Worm (Caenorhabditis elegans) whole organism, L1 larva: ENCODE results near the gene F41H10.2.

ENCODE experiments used
- C04F5.9 ChIP-seq: sonication (generic microtip); optimal IDR thresholded peaks from 2 replicates; lab custom pipeline; 2016; ENCODE audit warnings: missing genetic modification characterization, missing compliant biosample characterization
- C16A3.4 ChIP-seq: fragments of 150-350 bp; optimal IDR thresholded peaks from 2 replicates; lab custom pipeline; 2014; ENCODE audit warnings: missing biosample characterization, missing genetic modification characterization
- F16B12.6 ChIP-seq: fragments of 150-350 bp; optimal IDR thresholded peaks from 2 replicates; lab custom pipeline; 2014; ENCODE audit warnings: missing biosample characterization, missing genetic modification characterization
- aha-1 ChIP-seq: fragments of 150-350 bp; optimal IDR thresholded peaks from 2 replicates; lab custom pipeline; 2014; ENCODE audit warnings: missing biosample characterization, missing genetic modification characterization
- aly-2 ChIP-seq: fragments of 150-350 bp; optimal IDR thresholded peaks from 2 replicates; lab custom pipeline; 2014; ENCODE audit warnings: missing biosample characterization, missing genetic modification characterization
- ama-1 ChIP-seq: fragments of 150-350 bp; optimal IDR thresholded peaks from 2 replicates; lab custom pipeline; 2014
- blmp-1 ChIP-seq: fragments of 150-350 bp; optimal IDR thresholded peaks from 2 replicates; lab custom pipeline; 2014; ENCODE audit warnings: missing biosample characterization, missing genetic modification characterization
- ces-1 ChIP-seq: fragments of 150-350 bp; optimal IDR thresholded peaks from 2 replicates; lab custom pipeline; 2014; ENCODE audit warnings: missing biosample characterization, missing genetic modification reagents, missing genetic modification characterization
- efl-1 ChIP-seq, 4 experiments: fragments of 150-350 bp; optimal IDR thresholded peaks in 3 of 4; peaks in 1 of 4; 1 replicate in 1 of 4; 2 replicates in 3 of 4; lab custom pipeline; 2014; ENCODE audit warnings: missing biosample characterization in 2 of 4, missing genetic modification characterization in 2 of 4, missing genetic modification reagents in 2 of 4
- efl-3 ChIP-seq: fragments of 200-800 bp; sonication (Bioruptor generic); optimal IDR thresholded peaks from 2 replicates; lab custom pipeline; 2018; ENCODE audit warnings: mild to moderate bottlenecking, missing genetic modification characterization, missing compliant biosample characterization
- egl-13 ChIP-seq: sonication (generic microtip); optimal IDR thresholded peaks from 2 replicates; lab custom pipeline; 2016; ENCODE audit warnings: missing genotype, missing genetic modification reagents, missing genetic modification characterization, missing compliant biosample characterization
- egl-27 ChIP-seq, 2 experiments: fragments of 150-350 bp in 1 of 2; sonication (generic microtip); optimal IDR thresholded peaks; 3 replicates each; lab custom pipeline; 2017 to 2018; ENCODE audit warnings: missing biosample characterization in 2 of 2, missing genetic modification characterization in 2 of 2, missing genetic modification reagents in 2 of 2
- elt-3 ChIP-seq, 6 experiments: fragments of 150-350 bp in 1 of 6; sonication (generic microtip); optimal IDR thresholded peaks; 2 replicates each; lab custom pipeline; 2017 to 2018; ENCODE audit warnings: missing biosample characterization in 6 of 6, missing genetic modification characterization in 6 of 6, inconsistent platforms in 1 of 6
- fkh-10 ChIP-seq: sonication (generic microtip); optimal IDR thresholded peaks from 2 replicates; lab custom pipeline; 2017; ENCODE audit warnings: missing biosample characterization, missing genetic modification reagents, missing genetic modification characterization
- fkh-4 ChIP-seq: sonication (generic microtip); optimal IDR thresholded peaks from 2 replicates; lab custom pipeline; 2016; ENCODE audit warnings: missing compliant biosample characterization, missing genetic modification characterization, borderline replicate concordance
- fkh-8 ChIP-seq: sonication (generic microtip); optimal IDR thresholded peaks from 2 replicates; lab custom pipeline; 2016; ENCODE audit warnings: mild to moderate bottlenecking, missing genetic modification characterization, missing compliant biosample characterization
- fos-1 ChIP-seq: fragments of 150-350 bp; optimal IDR thresholded peaks from 2 replicates; lab custom pipeline; 2014; ENCODE audit warnings: missing biosample characterization, missing genetic modification characterization
- grh-1 ChIP-seq: fragments of 200-800 bp; sonication (Bioruptor generic); IDR thresholded peaks from 2 replicates; pipeline ENCODE4 v1.3.6; 2022; ENCODE audit warnings: missing genetic modification reagents, missing genetic modification characterization, missing compliant biosample characterization
- hlh-4 ChIP-seq: sonication (generic microtip); optimal IDR thresholded peaks from 2 replicates; lab custom pipeline; 2016; ENCODE audit warnings: mild to moderate bottlenecking, missing genetic modification characterization, missing compliant biosample characterization
- irx-1 ChIP-seq: sonication (generic microtip); optimal IDR thresholded peaks from 2 replicates; lab custom pipeline; 2016; ENCODE audit warnings: missing genetic modification characterization, missing compliant biosample characterization
- isw-1 ChIP-seq: fragments of 200-800 bp; sonication (Bioruptor generic); IDR thresholded peaks from 2 replicates; pipeline ENCODE4 v1.3.6; 2022; ENCODE audit warnings: missing genetic modification characterization, missing compliant biosample characterization
- lin-39 ChIP-seq: fragments of 150-350 bp; optimal IDR thresholded peaks from 2 replicates; lab custom pipeline; 2014; ENCODE audit warnings: missing biosample characterization, missing genetic modification reagents, missing genetic modification characterization
- lir-3 ChIP-seq: sonication (generic microtip); optimal IDR thresholded peaks from 2 replicates; lab custom pipeline; 2016; ENCODE audit warnings: mild to moderate bottlenecking, missing genetic modification characterization, moderate library complexity, missing compliant biosample characterization; ENCODE audit not compliant: poor library complexity
- lsy-2 ChIP-seq, 2 experiments: fragments of 150-350 bp; optimal IDR thresholded peaks; 2 replicates each; lab custom pipeline; 2014; ENCODE audit warnings: missing biosample characterization in 2 of 2, missing genetic modification characterization in 2 of 2
- mdl-1 ChIP-seq, 2 experiments: fragments of 150-350 bp; optimal IDR thresholded peaks; 2 replicates each; lab custom pipeline; 2014 to 2017; ENCODE audit warnings: missing biosample characterization in 2 of 2, missing genetic modification characterization in 2 of 2, inconsistent platforms in 1 of 2
- mef-2 ChIP-seq: fragments of 150-350 bp; optimal IDR thresholded peaks from 2 replicates; lab custom pipeline; 2014; ENCODE audit warnings: missing biosample characterization, missing genetic modification characterization
- nhr-11 ChIP-seq: fragments of 150-350 bp; optimal IDR thresholded peaks from 2 replicates; lab custom pipeline; 2014; ENCODE audit warnings: missing biosample characterization, missing genetic modification characterization
- nhr-12 ChIP-seq: sonication (generic microtip); optimal IDR thresholded peaks from 2 replicates; lab custom pipeline; 2017; ENCODE audit warnings: missing biosample characterization, missing genetic modification characterization
- nhr-19 ChIP-seq: fragments of 200-800 bp; sonication (Bioruptor generic); conservative IDR thresholded peaks from 2 replicates; pipeline ENCODE4 v1.3.6; 2022; ENCODE audit warnings: missing genetic modification characterization, missing compliant biosample characterization
- nhr-20 ChIP-seq: sonication (generic microtip); optimal IDR thresholded peaks from 2 replicates; lab custom pipeline; 2016; ENCODE audit warnings: mild to moderate bottlenecking, missing genetic modification characterization, missing compliant biosample characterization
- nhr-28 ChIP-seq: fragments of 150-350 bp; optimal IDR thresholded peaks from 2 replicates; lab custom pipeline; 2014; ENCODE audit warnings: missing biosample characterization, missing genetic modification characterization
- nhr-71 ChIP-seq: sonication (generic microtip); optimal IDR thresholded peaks from 2 replicates; lab custom pipeline; 2016; ENCODE audit warnings: mild to moderate bottlenecking, missing genetic modification characterization, moderate library complexity, missing compliant biosample characterization
- nhr-76 ChIP-seq: sonication (generic microtip); optimal IDR thresholded peaks from 2 replicates; lab custom pipeline; 2017; ENCODE audit warnings: missing biosample characterization, missing genetic modification characterization
- nhr-84 ChIP-seq: sonication (generic microtip); optimal IDR thresholded peaks from 2 replicates; lab custom pipeline; 2017; ENCODE audit warnings: missing biosample characterization, missing genetic modification characterization
- nhr-85 ChIP-seq: sonication (generic microtip); peaks from one replicate; lab custom pipeline; 2016; ENCODE audit warnings: missing genetic modification characterization, inconsistent platforms, missing compliant biosample characterization
- pag-3 ChIP-seq: sonication (generic microtip); optimal IDR thresholded peaks from 2 replicates; lab custom pipeline; 2017; ENCODE audit warnings: missing genetic modification characterization, mild to moderate bottlenecking, missing compliant biosample characterization, antibody characterized with exemption, borderline replicate concordance; ENCODE audit not compliant: insufficient read depth
- pqm-1 ChIP-seq: sonication (generic microtip); optimal IDR thresholded peaks from 3 replicates; lab custom pipeline; 2017; ENCODE audit warnings: missing biosample characterization, missing genetic modification characterization
- sptf-1 ChIP-seq: fragments of 150-350 bp; optimal IDR thresholded peaks from 2 replicates; lab custom pipeline; 2014; ENCODE audit warnings: missing biosample characterization, missing genetic modification characterization
- sup-37 ChIP-seq: fragments of 200-800 bp; sonication (Bioruptor generic); optimal IDR thresholded peaks from 2 replicates; lab custom pipeline; 2018; ENCODE audit warnings: mild to moderate bottlenecking, missing genetic modification characterization, missing compliant biosample characterization
- swsn-7 ChIP-seq: sonication (generic microtip); optimal IDR thresholded peaks from 2 replicates; lab custom pipeline; 2016; ENCODE audit warnings: missing genetic modification characterization, missing compliant biosample characterization
- unc-130 ChIP-seq: fragments of 150-350 bp; optimal IDR thresholded peaks from 2 replicates; lab custom pipeline; 2017; ENCODE audit warnings: missing biosample characterization, missing genetic modification characterization, inconsistent platforms
- unc-62 ChIP-seq: fragments of 150-350 bp; optimal IDR thresholded peaks from 2 replicates; lab custom pipeline; 2014; ENCODE audit warnings: missing biosample characterization, missing genetic modification reagents, missing genetic modification characterization
- unc-98 ChIP-seq: fragments of 200-800 bp; sonication (Bioruptor generic); IDR thresholded peaks from 2 replicates; pipeline ENCODE4 v1.3.6; 2022; ENCODE audit warnings: missing genetic modification characterization, missing compliant biosample characterization
- vab-15 ChIP-seq: sonication (generic microtip); optimal IDR thresholded peaks from 2 replicates; lab custom pipeline; 2017; ENCODE audit warnings: missing genotype, mild to moderate bottlenecking, missing genetic modification characterization, missing compliant biosample characterization
- zag-1 ChIP-seq: fragments of 150-350 bp; optimal IDR thresholded peaks from 2 replicates; lab custom pipeline; 2014; ENCODE audit warnings: missing biosample characterization, missing genetic modification characterization
- zip-4 ChIP-seq: fragments of 200-800 bp; sonication (Bioruptor generic); optimal IDR thresholded peaks from 2 replicates; lab custom pipeline; 2018; ENCODE audit warnings: mild to moderate bottlenecking, missing genetic modification characterization, moderate library complexity, missing compliant biosample characterization
- ztf-4 ChIP-seq: fragments of 150-350 bp; optimal IDR thresholded peaks from 2 replicates; lab custom pipeline; 2014; ENCODE audit warnings: missing biosample characterization, missing genetic modification characterization

Gene F41H10.2

ce11 chrIV:5368860-5369259 lies 12.6 kb upstream of the F41H10.2 start (continued):
- TF ChIP-seq pqm-1 (tag; lab: Kevin White, UChicago) (no peak), grh-1 (GFP tag; lab: Robert Waterston, UW) (no peak), vab-15 (tag; lab: Kevin White, UChicago) (no peak), ztf-4 (tag; lab: Kevin White, UChicago) (peak; percentile 13), nhr-76 (no peak), elt-3 (tag; optimal IDR thresholded peaks at IDR 0.05; lab: Kevin White, UChicago) (no peak), fkh-10 (GFP tag; lab: Kevin White, UChicago) (no peak), nhr-11 (tag; lab: Kevin White, UChicago) (no peak), nhr-84 (tag; lab: Kevin White, UChicago) (no peak), blmp-1 (tag; lab: Kevin White, UChicago) (no peak), egl-27 (tag; optimal IDR thresholded peaks at IDR 0.05; lab: Kevin White, UChicago) (no peak), swsn-7 (peak; percentile 55), aly-2 (no peak), zip-4 (GFP tag; lab: Kevin White, UChicago) (no peak), unc-98 (GFP tag; lab: Robert Waterston, UW) (no peak), aha-1 (no peak), mef-2 (no peak), C16A3.4 (tag; lab: Kevin White, UChicago) (no peak), nhr-19 (GFP tag; lab: Robert Waterston, UW) (peak; percentile 15; the same call in 1 of the 2 replicates), sup-37 (no peak), mdl-1 (tag; optimal IDR thresholded peaks at IDR 0.05; lab: Kevin White, UChicago) (no peak), unc-62 (GFP tag; lab: Kevin White, UChicago) (no peak), zag-1 (tag; lab: Kevin White, UChicago) (no peak), nhr-12 (no peak), fos-1 (tag; lab: Kevin White, UChicago) (no peak), efl-1 (optimal IDR thresholded peaks at IDR 0.05; lab: Kevin White, UChicago) (peak; percentile 37 to 47), efl-1 (GFP tag; optimal IDR thresholded peaks at IDR 0.05 in 1 of 2; lab: Kevin White, UChicago) (peak in 1 of 2 experiments; percentile 46), ama-1 (lab: Kevin White, UChicago) (no peak), egl-13 (no peak), nhr-20 (peak; percentile 27), nhr-28 (tag; lab: Kevin White, UChicago) (no peak), C04F5.9 (tag; lab: Kevin White, UChicago) (no peak), lir-3 (tag; lab: Kevin White, UChicago) (peak; percentile 26), ces-1 (GFP tag; lab: Kevin White, UChicago) (no peak), lin-39 (tag; lab: Kevin White, UChicago) (no peak), nhr-71 (tag; lab: Kevin White, UChicago) (peak; percentile 40), fkh-8 (peak; percentile 43), nhr-85 (tag; lab: Kevin White, UChicago) (peak; percentile 58), sptf-1 (no peak), F16B12.6 (peak; percentile 34), isw-1 (peak; percentile 2; the same call in 1 of the 2 replicates)

DNA sequence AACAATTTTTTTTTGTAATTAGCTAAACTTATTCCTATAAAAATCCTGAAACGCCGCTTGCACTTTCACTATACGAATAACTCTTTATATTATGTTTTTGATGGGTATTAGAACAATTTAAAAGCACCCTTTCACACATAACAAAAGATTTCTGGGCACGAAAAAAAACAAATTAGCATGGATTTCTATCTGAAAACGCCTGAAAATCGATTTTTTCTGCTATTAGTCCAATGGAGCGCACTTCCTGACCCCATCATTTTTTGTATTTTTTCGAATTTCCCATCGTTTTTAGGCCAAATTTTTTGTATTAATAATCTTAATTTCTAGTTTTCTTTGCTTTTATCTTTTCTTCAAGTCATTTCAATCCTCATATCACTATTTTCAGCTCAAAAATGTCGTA lies 12.0 kb upstream of the F41H10.2 start, which contains the start of gene F41H10.3:
F41H10.3 (plus strand) TSS at position 388 of the 400 bp plus-strand sequence.
- peak; percentile 2 for TF ChIP-seq irx-1 (tag; lab: Kevin White, UChicago)
- no peak for TF ChIP-seq fkh-4 (tag; lab: Kevin White, UChicago)
- no peak for TF ChIP-seq pag-3
- TF ChIP-seq hlh-4 (tag; lab: Kevin White, UChicago) = no peak
- peak in 1 of 2 experiments; percentile 6 for TF ChIP-seq efl-1 (optimal IDR thresholded peaks at IDR 0.05; lab: Kevin White, UChicago)
- TF ChIP-seq efl-1 (GFP tag; optimal IDR thresholded peaks at IDR 0.05 in 1 of 2; lab: Kevin White, UChicago) = peak; percentile 4 to 59
- TF ChIP-seq unc-130 (tag; lab: Kevin White, UChicago) = no peak
- no peak for TF ChIP-seq efl-3 (GFP tag; lab: Kevin White, UChicago)
- TF ChIP-seq lsy-2 (tag; optimal IDR thresholded peaks at IDR 0.05; lab: Kevin White, UChicago) = no peak
- no peak for TF ChIP-seq nhr-12
